Fruit fly (Drosophila melanogaster) whole organism, embryonic: ENCODE results near the gene CG18428.

Source experiments
- CG10431 ChIP-seq: fragments of 200-800 bp; sonication (Bioruptor generic); optimal IDR thresholded peaks from 3 replicates; lab custom pipeline; 2018; ENCODE audit warnings: missing biosample characterization, mild to moderate bottlenecking, missing genetic modification characterization
- CG11398 ChIP-seq: fragments of 200-800 bp; sonication (Bioruptor generic); optimal IDR thresholded peaks from 2 replicates; lab custom pipeline; 2016; ENCODE audit warnings: missing biosample characterization, missing genetic modification characterization
- CG13123 ChIP-seq: fragments of 200-800 bp; sonication (Bioruptor generic); optimal IDR thresholded peaks from 2 replicates; lab custom pipeline; 2016; ENCODE audit warnings: missing biosample characterization, missing genetic modification characterization
- CG14014 ChIP-seq: fragments of 200-800 bp; sonication (Bioruptor generic); IDR thresholded peaks from 2 replicates; pipeline ENCODE4 v1.3.6; 2022; ENCODE audit warnings: missing biosample characterization, missing genetic modification characterization
- CG14667 ChIP-seq: fragments of 200-800 bp; sonication (Bioruptor generic); IDR thresholded peaks from 2 replicates; pipeline ENCODE4 v1.3.6; 2022; ENCODE audit warnings: missing biosample characterization, missing genetic modification characterization
- CG14965 ChIP-seq: fragments of 200-800 bp; sonication (Bioruptor generic); optimal IDR thresholded peaks from 2 replicates; lab custom pipeline; 2016; ENCODE audit warnings: missing biosample characterization, missing genetic modification characterization, borderline replicate concordance
- CG15514 ChIP-seq: fragments of 200-800 bp; sonication (Bioruptor generic); optimal IDR thresholded peaks from 3 replicates; lab custom pipeline; 2017; ENCODE audit warnings: missing biosample characterization, missing genetic modification characterization, mild to moderate bottlenecking, moderate library complexity, missing genetic modification reagents
- CG15601 ChIP-seq: fragments of 200-800 bp; sonication (Bioruptor generic); optimal IDR thresholded peaks from 3 replicates; lab custom pipeline; 2019; ENCODE audit warnings: missing biosample characterization, mild to moderate bottlenecking, missing genetic modification characterization, moderate library complexity
- CG16779 ChIP-seq: fragments of 200-800 bp; sonication (Bioruptor generic); IDR thresholded peaks from 2 replicates; pipeline ENCODE4 v1.3.6; 2022; ENCODE audit warnings: missing biosample characterization, missing genetic modification characterization
- CG17802 ChIP-seq: fragments of 200-800 bp; sonication (Bioruptor generic); optimal IDR thresholded peaks from 2 replicates; lab custom pipeline; 2018; ENCODE audit warnings: missing biosample characterization, mild to moderate bottlenecking, missing genetic modification characterization, moderate library complexity
- CG1792 ChIP-seq: fragments of 200-800 bp; sonication (Bioruptor generic); optimal IDR thresholded peaks from 2 replicates; lab custom pipeline; 2016; ENCODE audit warnings: missing biosample characterization, missing genetic modification characterization
- CG2120 ChIP-seq: fragments of 200-800 bp; sonication (Bioruptor generic); optimal IDR thresholded peaks from 3 replicates; lab custom pipeline; 2016; ENCODE audit warnings: missing biosample characterization, missing genetic modification characterization
- CG43689 ChIP-seq: fragments of 200-800 bp; sonication (Bioruptor generic); IDR thresholded peaks from 2 replicates; pipeline ENCODE4 v1.3.6; 2022; ENCODE audit warnings: missing biosample characterization, missing genetic modification characterization
- CG4854 ChIP-seq: fragments of 200-800 bp; sonication (Bioruptor generic); optimal IDR thresholded peaks from 2 replicates; lab custom pipeline; 2016; ENCODE audit warnings: missing biosample characterization, missing genetic modification characterization, inconsistent platforms
- CG5180 ChIP-seq: fragments of 200-800 bp; sonication (Bioruptor generic); optimal IDR thresholded peaks from 3 replicates; lab custom pipeline; 2017; ENCODE audit warnings: missing biosample characterization, missing genetic modification characterization, mild to moderate bottlenecking, moderate library complexity, missing genetic modification reagents
- CG6272 ChIP-seq: fragments of 200-800 bp; sonication (Bioruptor generic); IDR thresholded peaks from 2 replicates; pipeline ENCODE4 v1.3.6; 2022; ENCODE audit warnings: missing biosample characterization, missing genetic modification characterization
- D19A ChIP-seq: fragments of 200-800 bp; optimal IDR thresholded peaks from 3 replicates; lab custom pipeline; 2019; ENCODE audit warnings: missing biosample characterization, mild to moderate bottlenecking, missing genetic modification characterization, moderate library complexity
- D19B ChIP-seq: fragments of 200-800 bp; sonication (Bioruptor generic); optimal IDR thresholded peaks from 2 replicates; lab custom pipeline; 2017; ENCODE audit warnings: missing biosample characterization, mild to moderate bottlenecking, missing genetic modification characterization
- Dfd ChIP-seq, 2 experiments: fragments of >200 bp; optimal IDR thresholded peaks; 2 replicates each; lab custom pipeline; 2017; ENCODE audit warnings: missing biosample characterization in 2 of 2, missing genetic modification characterization in 2 of 2
- Dip3 ChIP-seq: fragments of 200-800 bp; sonication (Bioruptor generic); optimal IDR thresholded peaks from 3 replicates; lab custom pipeline; 2016; ENCODE audit warnings: missing biosample characterization, missing genetic modification characterization
- E2f2 ChIP-seq: fragments of 200-800 bp; sonication (Bioruptor generic); IDR thresholded peaks from 2 replicates; pipeline ENCODE4 v1.3.6; 2022; ENCODE audit warnings: missing biosample characterization, missing genetic modification characterization
- ERR ChIP-seq: fragments of 200-800 bp; sonication (Bioruptor generic); optimal IDR thresholded peaks from 2 replicates; lab custom pipeline; 2016; ENCODE audit warnings: missing biosample characterization, missing genetic modification characterization
- Elba2 ChIP-seq: fragments of 200-800 bp; sonication (Bioruptor generic); optimal IDR thresholded peaks from 3 replicates; lab custom pipeline; 2016; ENCODE audit warnings: missing biosample characterization, missing genetic modification characterization
- Mad ChIP-seq: fragments of 200-800 bp; sonication (Bioruptor generic); optimal IDR thresholded peaks from 2 replicates; lab custom pipeline; 2016; ENCODE audit warnings: missing biosample characterization, missing genetic modification characterization
- Neu2 ChIP-seq: fragments of 200-800 bp; sonication (Bioruptor generic); optimal IDR thresholded peaks from 3 replicates; lab custom pipeline; 2016; ENCODE audit warnings: missing biosample characterization, missing genetic modification characterization, borderline replicate concordance
- Sox100B ChIP-seq: fragments of 200-800 bp; sonication (Bioruptor generic); optimal IDR thresholded peaks from 3 replicates; lab custom pipeline; 2018; ENCODE audit warnings: missing biosample characterization, mild to moderate bottlenecking, missing genetic modification characterization
- Xrp1 ChIP-seq: fragments of 200-800 bp; sonication (Bioruptor generic); IDR thresholded peaks from 2 replicates; pipeline ENCODE4 v1.3.6; 2022; ENCODE audit warnings: missing biosample characterization, missing genetic modification characterization
- abd-A ChIP-seq: fragments of 200-800 bp; sonication (Bioruptor generic); optimal IDR thresholded peaks from 3 replicates; lab custom pipeline; 2019; ENCODE audit warnings: missing biosample characterization, mild to moderate bottlenecking, missing genetic modification characterization, moderate library complexity
- ase ChIP-seq: fragments of 200-800 bp; sonication (Bioruptor generic); IDR thresholded peaks from 3 replicates; pipeline ENCODE4 v1.3.6; 2022; ENCODE audit warnings: missing biosample characterization, missing genetic modification characterization
- ato ChIP-seq: fragments of 200-800 bp; sonication (Bioruptor generic); IDR thresholded peaks from 2 replicates; pipeline ENCODE4 v1.3.6; 2022; ENCODE audit warnings: missing biosample characterization, missing genetic modification characterization; ENCODE audit not compliant: partially characterized antibody
- cg ChIP-seq: fragments of 200-800 bp; sonication (Bioruptor generic); optimal IDR thresholded peaks from 3 replicates; lab custom pipeline; 2019; ENCODE audit warnings: missing biosample characterization, mild to moderate bottlenecking, missing genetic modification characterization, moderate library complexity
- crp ChIP-seq, 2 experiments: fragments of 200-800 bp; sonication (Bioruptor generic); optimal IDR thresholded peaks; 2 replicates in 1 of 2; 3 replicates in 1 of 2; lab custom pipeline; 2017; ENCODE audit warnings: missing biosample characterization in 2 of 2, missing genetic modification characterization in 2 of 2, mild to moderate bottlenecking in 1 of 2, moderate library complexity in 1 of 2
- dan ChIP-seq: fragments of 200-800 bp; sonication (Bioruptor generic); IDR thresholded peaks from 2 replicates; pipeline ENCODE4 v1.3.6; 2022; ENCODE audit warnings: missing biosample characterization, missing genetic modification characterization
- dpn ChIP-seq, 2 experiments: fragments of 200-800 bp; sonication (Bioruptor generic); optimal IDR thresholded peaks; 3 replicates each; lab custom pipeline; 2016; ENCODE audit warnings: missing biosample characterization in 2 of 2, missing genetic modification characterization in 2 of 2
- esg ChIP-seq: fragments of 200-800 bp; sonication (Bioruptor generic); conservative IDR thresholded peaks from 2 replicates; pipeline ENCODE4 v1.3.6; 2022; ENCODE audit warnings: missing biosample characterization, missing genetic modification characterization
- eyg ChIP-seq: fragments of 200-800 bp; sonication (Bioruptor generic); optimal IDR thresholded peaks from 3 replicates; lab custom pipeline; 2016; ENCODE audit warnings: missing biosample characterization, missing genetic modification characterization
- gem ChIP-seq: fragments of 200-800 bp; sonication (Bioruptor generic); optimal IDR thresholded peaks from 2 replicates; lab custom pipeline; 2019; ENCODE audit warnings: missing biosample characterization, mild to moderate bottlenecking, missing genetic modification characterization, moderate library complexity
- gfzf ChIP-seq: fragments of 200-800 bp; sonication (Bioruptor generic); optimal IDR thresholded peaks from 2 replicates; lab custom pipeline; 2016; ENCODE audit warnings: missing biosample characterization, mild to moderate bottlenecking, missing genetic modification characterization, moderate library complexity
- grau ChIP-seq: fragments of 200-800 bp; optimal IDR thresholded peaks from 3 replicates; lab custom pipeline; 2019; ENCODE audit warnings: missing biosample characterization, mild to moderate bottlenecking, missing genetic modification characterization, moderate library complexity
- kah ChIP-seq: fragments of 200-800 bp; sonication (Bioruptor generic); optimal IDR thresholded peaks from 2 replicates; lab custom pipeline; 2018; ENCODE audit warnings: missing biosample characterization, mild to moderate bottlenecking, missing genetic modification characterization
- lbe ChIP-seq: fragments of 200-800 bp; sonication (Bioruptor generic); optimal IDR thresholded peaks from 2 replicates; lab custom pipeline; 2016; ENCODE audit warnings: missing biosample characterization, mild to moderate bottlenecking, missing genetic modification characterization
- lilli ChIP-seq: fragments of 200-800 bp; sonication (Bioruptor generic); optimal IDR thresholded peaks from 3 replicates; lab custom pipeline; 2016; ENCODE audit warnings: missing biosample characterization, missing genetic modification characterization
- mam ChIP-seq: fragments of 200-800 bp; sonication (Bioruptor generic); optimal IDR thresholded peaks from 3 replicates; lab custom pipeline; 2016; ENCODE audit warnings: missing biosample characterization, missing genetic modification characterization
- p53 ChIP-seq: fragments of 200-800 bp; sonication (Bioruptor generic); optimal IDR thresholded peaks from 2 replicates; lab custom pipeline; 2016; ENCODE audit warnings: missing biosample characterization, missing genetic modification characterization
- pb ChIP-seq: fragments of 200-800 bp; sonication (Bioruptor generic); optimal IDR thresholded peaks from 3 replicates; lab custom pipeline; 2016; ENCODE audit warnings: missing biosample characterization, missing genetic modification characterization
- pfk ChIP-seq: fragments of 200-800 bp; sonication (Bioruptor generic); optimal IDR thresholded peaks from 2 replicates; lab custom pipeline; 2018; ENCODE audit warnings: missing biosample characterization, mild to moderate bottlenecking, missing genetic modification characterization, moderate library complexity
- pzg ChIP-seq: fragments of 200-800 bp; sonication (Bioruptor generic); optimal IDR thresholded peaks from 3 replicates; lab custom pipeline; 2018; ENCODE audit warnings: missing biosample characterization, mild to moderate bottlenecking, missing genetic modification characterization, moderate library complexity
- stwl ChIP-seq: fragments of 200-800 bp; sonication (Bioruptor generic); optimal IDR thresholded peaks from 3 replicates; lab custom pipeline; 2018; ENCODE audit warnings: missing biosample characterization, mild to moderate bottlenecking, missing genetic modification characterization, moderate library complexity
- tgo ChIP-seq: fragments of 200-800 bp; sonication (Bioruptor generic); IDR thresholded peaks from 3 replicates; pipeline ENCODE4 v1.3.6; 2022; ENCODE audit warnings: missing biosample characterization, missing genetic modification characterization
- tio ChIP-seq: fragments of 200-800 bp; sonication (Bioruptor generic); optimal IDR thresholded peaks from 2 replicates; lab custom pipeline; 2017; ENCODE audit warnings: missing biosample characterization, missing genetic modification characterization, inconsistent platforms
- wdn ChIP-seq: fragments of 200-800 bp; sonication (Bioruptor generic); IDR thresholded peaks from 2 replicates; pipeline ENCODE4 v1.3.6; 2022; ENCODE audit warnings: missing biosample characterization, missing genetic modification characterization
- wor ChIP-seq: fragments of 200-800 bp; sonication (Bioruptor generic); IDR thresholded peaks from 2 replicates; pipeline ENCODE4 v1.3.6; 2022; ENCODE audit warnings: missing biosample characterization, missing genetic modification characterization

The CG18428 gene

dm6 chr3R:24068830-24069229 is 40.3 kb upstream of the CG18428 start:
- TF ChIP-seq tgo (GFP tag; lab: Robert Waterston, UW) (peak; percentile 36; the same call in 1 of the 3 replicates), gem (tag; lab: Kevin White, UChicago) (peak; percentile 59), CG13123 (GFP tag; lab: Kevin White, UChicago) (no peak), gfzf (GFP tag; lab: Kevin White, UChicago) (no peak), CG16779 (GFP tag; lab: Robert Waterston, UW) (no peak), wdn (GFP tag; lab: Robert Waterston, UW) (0 out of 2 replicates have a peak, but pooled peaks have one; percentile 23), kah (GFP tag; lab: Kevin White, UChicago) (no peak), crp (GFP tag; optimal IDR thresholded peaks at IDR 0.05; lab: Kevin White, UChicago) (no peak), ase (no peak), Mad (GFP tag; lab: Kevin White, UChicago) (no peak), CG11398 (GFP tag; lab: Kevin White, UChicago) (no peak), dpn (GFP tag; optimal IDR thresholded peaks at IDR 0.05; lab: Kevin White, UChicago) (peak; percentile 9 to 14), pfk (GFP tag; lab: Kevin White, UChicago) (no peak), CG15601 (tag; lab: Kevin White, UChicago) (no peak), CG1792 (GFP tag; lab: Kevin White, UChicago) (no peak), CG14965 (GFP tag; lab: Kevin White, UChicago) (no peak), abd-A (tag; lab: Kevin White, UChicago) (no peak), dan (GFP tag; lab: Robert Waterston, UW) (no peak), lbe (GFP tag; lab: Kevin White, UChicago) (no peak), grau (tag; lab: Kevin White, UChicago) (peak; percentile 49), cg (GFP tag; lab: Kevin White, UChicago) (no peak), mam (GFP tag; lab: Kevin White, UChicago) (peak; percentile 31), Sox100B (no peak), Dip3 (GFP tag; lab: Kevin White, UChicago) (no peak), CG10431 (no peak), CG17802 (tag; lab: Kevin White, UChicago) (no peak), esg (GFP tag; lab: Robert Waterston, UW) (no peak), p53 (GFP tag; lab: Kevin White, UChicago) (no peak), ato (GFP tag; lab: Robert Waterston, UW) (no peak), Xrp1 (GFP tag; lab: Robert Waterston, UW) (peak; percentile 31; the same call in 1 of the 2 replicates), CG43689 (GFP tag; lab: Robert Waterston, UW) (no peak), CG15514 (GFP tag; lab: Kevin White, UChicago) (no peak), wor (GFP tag; lab: Robert Waterston, UW) (no peak), CG14014 (GFP tag; lab: Robert Waterston, UW) (no peak), D19A (tag; lab: Kevin White, UChicago) (no peak), lilli (GFP tag; lab: Kevin White, UChicago) (peak; percentile 30), tio (GFP tag; lab: Kevin White, UChicago) (no peak), CG2120 (peak; percentile 47), stwl (tag; lab: Kevin White, UChicago) (no peak), Neu2 (GFP tag; lab: Kevin White, UChicago) (no peak), Dfd (GFP tag; optimal IDR thresholded peaks at IDR 0.05; lab: Kevin White, UChicago) (no peak), pzg (GFP tag; lab: Kevin White, UChicago) (no peak), Elba2 (GFP tag; lab: Kevin White, UChicago) (no peak), D19B (GFP tag; lab: Kevin White, UChicago) (no peak), pb (GFP tag; lab: Kevin White, UChicago) (no peak), E2f2 (GFP tag; lab: Robert Waterston, UW) (no peak), ERR (GFP tag; lab: Kevin White, UChicago) (no peak), CG6272 (GFP tag; lab: Robert Waterston, UW) (no peak), eyg (no peak), CG5180 (GFP tag; lab: Kevin White, UChicago) (no peak), CG14667 (GFP tag; lab: Robert Waterston, UW) (no peak), CG4854 (GFP tag; lab: Kevin White, UChicago) (no peak)
